Worm (Caenorhabditis elegans): ENCODE results near the gene tyra-3.

The tyra-3 gene

DNA sequence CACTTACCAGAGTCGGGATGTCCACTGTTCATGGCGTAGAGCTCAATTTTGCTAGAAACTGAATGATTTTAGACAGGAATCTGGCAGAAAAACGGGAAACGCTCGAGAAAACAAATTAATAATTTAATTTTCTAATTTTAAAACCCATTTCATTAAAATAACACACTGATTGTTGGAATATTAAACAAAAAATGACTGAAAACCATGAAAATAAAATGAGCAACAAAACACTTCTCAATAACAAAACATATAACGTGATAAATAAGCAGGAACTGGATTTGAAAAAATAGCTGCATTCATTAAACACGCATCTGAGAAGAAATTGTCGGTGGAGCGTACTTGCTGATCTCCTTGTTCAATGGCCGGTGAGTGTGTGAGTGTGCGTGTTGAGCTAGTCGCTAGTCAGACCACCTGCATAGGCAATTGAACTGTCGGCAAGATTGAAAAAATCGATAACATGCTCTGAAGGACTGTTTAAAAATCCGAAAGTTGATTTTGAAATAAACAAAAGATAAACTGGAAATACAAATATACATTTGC is 49.8 kb downstream of the tyra-3 start, which contains the start of gene ZC8.6 (continued):
- TF ChIP-seq sox-4 (tag; optimal IDR thresholded peaks at IDR 0.05): no peak
- no peak for TF ChIP-seq mab-9 (GFP tag; IDR thresholded peaks at IDR 0.05)
- TF ChIP-seq nhr-84 (tag; optimal IDR thresholded peaks at IDR 0.05): no peak
- TF ChIP-seq aha-1 (tag; optimal IDR thresholded peaks at IDR 0.05): no peak
- peak; percentile 54 for TF ChIP-seq lin-15B (tag; optimal IDR thresholded peaks at IDR 0.05)
- no peak for TF ChIP-seq ztf-11 (tag; optimal IDR thresholded peaks at IDR 0.05)
- TF ChIP-seq unc-30 (tag; optimal IDR thresholded peaks at IDR 0.05): no peak
- TF ChIP-seq sup-37 (GFP tag; optimal IDR thresholded peaks at IDR 0.05): no peak
- no peak for TF ChIP-seq jun-1 (tag; optimal IDR thresholded peaks at IDR 0.05)
- no peak for TF ChIP-seq dsc-1 (tag; optimal IDR thresholded peaks at IDR 0.05)
- peak; percentile 6 for TF ChIP-seq nhr-20 (tag; optimal IDR thresholded peaks at IDR 0.05)
- no peak for TF ChIP-seq fos-1 (tag; optimal IDR thresholded peaks at IDR 0.05)
- TF ChIP-seq nhr-85 (tag): no peak
- no peak for TF ChIP-seq C04F5.9 (tag; optimal IDR thresholded peaks at IDR 0.05)
- no peak for TF ChIP-seq sptf-1 (tag; optimal IDR thresholded peaks at IDR 0.05)
- no peak for TF ChIP-seq ama-1 (optimal IDR thresholded peaks at IDR 0.05)
- no peak for TF ChIP-seq lin-39 (tag; optimal IDR thresholded peaks at IDR 0.05)
- TF ChIP-seq vab-15 (tag; optimal IDR thresholded peaks at IDR 0.05): no peak
- no peak for TF ChIP-seq grh-1 (GFP tag; IDR thresholded peaks at IDR 0.05)
- no peak for TF ChIP-seq lsy-2 (tag; optimal IDR thresholded peaks at IDR 0.05)
- TF ChIP-seq C34B4.2 (tag; optimal IDR thresholded peaks at IDR 0.05): no peak
- no peak for TF ChIP-seq nhr-76 (tag; optimal IDR thresholded peaks at IDR 0.05)
- no peak for TF ChIP-seq blmp-1 (tag; optimal IDR thresholded peaks at IDR 0.05)
- TF ChIP-seq ceh-90 (tag; optimal IDR thresholded peaks at IDR 0.05): no peak
- no peak for TF ChIP-seq pax-3 (tag; optimal IDR thresholded peaks at IDR 0.05)
- no peak for TF ChIP-seq egl-13 (tag; optimal IDR thresholded peaks at IDR 0.05)
- TF ChIP-seq xbp-1 (tag; optimal IDR thresholded peaks at IDR 0.05): peak; percentile 42
- no peak for TF ChIP-seq mef-2 (tag; optimal IDR thresholded peaks at IDR 0.05)
- no peak for TF ChIP-seq lin-13 (GFP tag; optimal IDR thresholded peaks at IDR 0.05)
- no peak for TF ChIP-seq zag-1 (tag; optimal IDR thresholded peaks at IDR 0.05)
- no peak for TF ChIP-seq nhr-12 (tag; optimal IDR thresholded peaks at IDR 0.05)
- no peak for TF ChIP-seq elt-3 (tag; optimal IDR thresholded peaks at IDR 0.05)
- no peak for TF ChIP-seq ceh-63 (GFP tag; optimal IDR thresholded peaks at IDR 0.05)
- TF ChIP-seq fkh-8 (tag; optimal IDR thresholded peaks at IDR 0.05): peak; percentile 17
- no peak for TF ChIP-seq pag-3 (tag; optimal IDR thresholded peaks at IDR 0.05; ENCODE audit: borderline replicate concordance, insufficient read depth)
- no peak for TF ChIP-seq unc-86 (tag; optimal IDR thresholded peaks at IDR 0.05)
- no peak for TF ChIP-seq nhr-11 (tag; optimal IDR thresholded peaks at IDR 0.05)
- TF ChIP-seq ces-1 (GFP tag; optimal IDR thresholded peaks at IDR 0.05): no peak
- no peak for TF ChIP-seq lir-3 (tag; optimal IDR thresholded peaks at IDR 0.05; ENCODE audit: poor library complexity)

DNA sequence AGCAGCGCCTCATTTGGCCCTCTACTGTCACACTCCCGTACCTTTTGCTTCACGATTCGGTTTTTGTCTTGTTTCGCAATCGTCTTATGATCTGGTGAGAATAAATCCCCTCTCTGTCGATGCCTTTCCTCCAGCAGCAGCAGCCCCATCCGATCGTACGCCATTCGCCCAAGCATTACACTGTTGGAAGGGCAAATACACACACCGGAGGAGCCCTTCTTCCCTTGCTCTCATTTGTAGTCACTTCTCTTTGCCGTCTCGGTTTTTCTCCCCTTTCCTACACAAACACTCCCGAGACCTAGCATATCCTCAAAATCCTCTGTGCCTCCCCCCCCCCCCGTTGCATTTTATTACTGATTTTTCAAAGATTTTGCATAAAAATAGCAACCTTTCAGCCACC is 51.0 kb downstream of the tyra-3 start, which contains the start of gene set-30:
TSS of gene set-30 (plus strand) at position 396 of the 400 bp plus-strand sequence.
- peak; percentile 1 for TF ChIP-seq zip-4 (GFP tag; optimal IDR thresholded peaks at IDR 0.05)
- TF ChIP-seq lin-14 (GFP tag; optimal IDR thresholded peaks at IDR 0.05): peak; percentile 25
- peak; percentile 17 for TF ChIP-seq rnt-1 (tag; optimal IDR thresholded peaks at IDR 0.05)
- no peak for TF ChIP-seq grh-1 (GFP tag; IDR thresholded peaks at IDR 0.05)
- peak; percentile 18; the same call in 1 of the 2 replicates for TF ChIP-seq nhr-19 (GFP tag; conservative IDR thresholded peaks at IDR 0.05)
- peak; percentile 29 for TF ChIP-seq skn-1 (tag; optimal IDR thresholded peaks at IDR 0.05)
- TF ChIP-seq ama-1 (optimal IDR thresholded peaks at IDR 0.05): no peak
